Worm (Caenorhabditis elegans): ENCODE measurements around the gene prdx-2.
A peak's percentile ranks its signal among the peaks of the same experiment; 100 is the strongest.

The prdx-2 gene

DNA sequence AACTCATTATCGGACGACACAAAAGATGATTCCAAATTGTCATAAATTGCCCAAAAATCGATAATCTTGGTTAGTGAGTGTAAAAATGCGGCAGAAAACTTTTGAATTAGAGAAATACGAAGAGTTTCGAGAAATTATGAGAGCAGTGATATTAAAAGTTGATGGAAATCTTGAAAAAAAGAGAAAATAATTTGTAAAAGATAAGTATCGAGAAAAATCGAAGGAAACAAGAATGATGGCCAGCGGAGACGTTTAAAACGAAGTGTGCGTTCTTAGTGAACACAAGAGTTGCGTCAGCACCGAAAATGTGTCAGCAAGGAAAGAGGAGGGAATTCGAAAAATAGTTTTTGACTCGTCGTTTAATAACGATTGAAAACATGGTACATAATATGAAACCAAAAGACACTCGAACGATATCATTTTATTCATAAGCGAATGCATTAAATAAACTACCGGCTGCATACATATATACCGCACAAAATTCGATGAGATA lies 11.9 kb downstream of the prdx-2 start, which contains the start of gene ndx-6 (continued):
- TF ChIP-seq mep-1 (tag; optimal IDR thresholded peaks at IDR 0.05): peak; percentile 86
- peak; percentile 26 for TF ChIP-seq jun-1 (tag; optimal IDR thresholded peaks at IDR 0.05)
- no peak for TF ChIP-seq Y5F2A.4 (GFP tag; optimal IDR thresholded peaks at IDR 0.05)
- peak; percentile 58; the same call in 1 of the 2 replicates for TF ChIP-seq ceh-20 (GFP tag; IDR thresholded peaks at IDR 0.05)
- TF ChIP-seq lin-13 (GFP tag; optimal IDR thresholded peaks at IDR 0.05): peak; percentile 64
- no peak for TF ChIP-seq zip-2 (tag; optimal IDR thresholded peaks at IDR 0.05)
- TF ChIP-seq pqm-1 (tag; optimal IDR thresholded peaks at IDR 0.05): no peak
- no peak for TF ChIP-seq cey-2 (tag; optimal IDR thresholded peaks at IDR 0.05; ENCODE audit: borderline replicate concordance, insufficient read depth)
- TF ChIP-seq php-3 (GFP tag; IDR thresholded peaks at IDR 0.05): no peak
- no peak for TF ChIP-seq skn-1 (tag; optimal IDR thresholded peaks at IDR 0.05)
- peak; percentile 76 for TF ChIP-seq nhr-25 (tag; optimal IDR thresholded peaks at IDR 0.05; ENCODE audit: borderline replicate concordance, insufficient read depth)
- TF ChIP-seq mxl-3 (GFP tag; optimal IDR thresholded peaks at IDR 0.05): peak; percentile 57
- peak; percentile 66 for TF ChIP-seq spr-1 (tag; optimal IDR thresholded peaks at IDR 0.05)
- TF ChIP-seq D1046.2 (GFP tag; IDR thresholded peaks at IDR 0.05): no peak
- TF ChIP-seq dpl-1 (GFP tag; optimal IDR thresholded peaks at IDR 0.05): peak; percentile 99
- no peak for TF ChIP-seq zag-1 (tag; optimal IDR thresholded peaks at IDR 0.05)
- TF ChIP-seq T26A8.4 (GFP tag; IDR thresholded peaks at IDR 0.05): peak; percentile 74
- no peak for TF ChIP-seq set-16 (GFP tag; IDR thresholded peaks at IDR 0.05)
- TF ChIP-seq tra-1 (GFP tag; IDR thresholded peaks at IDR 0.05): no peak
- TF ChIP-seq pha-4 (GFP tag; IDR thresholded peaks at IDR 0.05): no peak; the same call in 1 of the 2 replicates
- peak; percentile 64 for TF ChIP-seq pha-4 (tag; optimal IDR thresholded peaks at IDR 0.05)
- no peak for TF ChIP-seq snpc-4 (tag; optimal IDR thresholded peaks at IDR 0.05)
- TF ChIP-seq F49E8.2 (tag; optimal IDR thresholded peaks at IDR 0.05; ENCODE audit: borderline replicate concordance): no peak
- peak; percentile 72 for TF ChIP-seq hlh-11 (tag; optimal IDR thresholded peaks at IDR 0.05)
- TF ChIP-seq snpc-1.2 (GFP tag; IDR thresholded peaks at IDR 0.05): no peak
- no peak for TF ChIP-seq nhr-41 (GFP tag; IDR thresholded peaks at IDR 0.05)
- peak; percentile 91 for TF ChIP-seq mes-2 (tag; optimal IDR thresholded peaks at IDR 0.05; ENCODE audit: poor library complexity, severe bottlenecking)
- TF ChIP-seq lsy-2 (tag; optimal IDR thresholded peaks at IDR 0.05): peak; percentile 73 to 94
- TF ChIP-seq hif-1 (tag; optimal IDR thresholded peaks at IDR 0.05): peak in 1 of 2 experiments; percentile 43
- peak; percentile 61 for TF ChIP-seq nhr-6 (tag; optimal IDR thresholded peaks at IDR 0.05)
- no peak for TF ChIP-seq zfp-2 (tag; optimal IDR thresholded peaks at IDR 0.05)
- TF ChIP-seq nhr-42 (GFP tag; IDR thresholded peaks at IDR 0.05): 0 out of 2 replicates have a peak, but pooled peaks have one; percentile 64
- no peak for TF ChIP-seq saeg-2 (GFP tag; IDR thresholded peaks at IDR 0.05)
- peak; percentile 75 for TF ChIP-seq rbr-2 (tag; optimal IDR thresholded peaks at IDR 0.05)
- peak; percentile 88 for TF ChIP-seq nhr-77 (tag; optimal IDR thresholded peaks at IDR 0.05)
- TF ChIP-seq Y75B8A.6 (GFP tag; IDR thresholded peaks at IDR 0.05): no peak
- TF ChIP-seq nhr-76 (tag; optimal IDR thresholded peaks at IDR 0.05): no peak
- peak; percentile 22 for TF ChIP-seq lin-15B (tag; optimal IDR thresholded peaks at IDR 0.05)
- peak; percentile 55 for TF ChIP-seq ama-1 (optimal IDR thresholded peaks at IDR 0.05)
- 0 out of 2 replicates have a peak, but pooled peaks have one; percentile 32 for TF ChIP-seq lin-29 (GFP tag; IDR thresholded peaks at IDR 0.05)
- TF ChIP-seq lim-7 (GFP tag; IDR thresholded peaks at IDR 0.05): no peak
- peak; percentile 43 for TF ChIP-seq ztf-7 (tag; optimal IDR thresholded peaks at IDR 0.05)
- no peak for TF ChIP-seq ceh-28 (tag; optimal IDR thresholded peaks at IDR 0.05)
- no peak for TF ChIP-seq fkh-10 (GFP tag; optimal IDR thresholded peaks at IDR 0.05)
- no peak for TF ChIP-seq unc-130 (GFP tag; optimal IDR thresholded peaks at IDR 0.05)
- TF ChIP-seq Y105C5A.15 (GFP tag; IDR thresholded peaks at IDR 0.05): no peak
- TF ChIP-seq F26F4.8 (GFP tag; conservative IDR thresholded peaks at IDR 0.05): no peak
- no peak for TF ChIP-seq F44E2.7 (GFP tag; IDR thresholded peaks at IDR 0.05)
- no peak for TF ChIP-seq mdt-29 (GFP tag; IDR thresholded peaks at IDR 0.05)
- TF ChIP-seq mdl-1 (tag; optimal IDR thresholded peaks at IDR 0.05): peak in 1 of 2 experiments; percentile 27
- no peak for TF ChIP-seq vab-7 (GFP tag; IDR thresholded peaks at IDR 0.05)

Measured in whole organism, L4 larva.